Worm (Caenorhabditis elegans): ENCODE results near the gene C53B4.2.
A peak's percentile ranks its signal among the peaks of the same experiment; 100 is the strongest.

C53B4.2 gene

ce11 chrIV:8973249-8973958 is 7.4 kb downstream of the C53B4.2 start, which contains the start of gene C53B4.3 (continued):
- TF ChIP-seq Y79H2A.3 (GFP tag; conservative IDR thresholded peaks at IDR 0.05) (no peak; the same call in 1 of the 2 replicates), let-607 (tag; optimal IDR thresholded peaks at IDR 0.05) (peak in 1 of 2 experiments; percentile 55), C06A6.2 (GFP tag; conservative IDR thresholded peaks at IDR 0.05) (no peak), ceh-58 (GFP tag; IDR thresholded peaks at IDR 0.05) (no peak), nhr-27 (tag; optimal IDR thresholded peaks at IDR 0.05) (no peak), fkh-3 (tag; optimal IDR thresholded peaks at IDR 0.05) (no peak), F39B2.1 (GFP tag; IDR thresholded peaks at IDR 0.05) (no peak), Y53F4B.3 (GFP tag; IDR thresholded peaks at IDR 0.05) (no peak), T07F8.4 (tag; optimal IDR thresholded peaks at IDR 0.05) (no peak), repo-1 (tag; optimal IDR thresholded peaks at IDR 0.05) (no peak), dpl-1 (GFP tag; optimal IDR thresholded peaks at IDR 0.05) (no peak), F55B11.4 (tag; optimal IDR thresholded peaks at IDR 0.05; ENCODE audit: borderline replicate concordance, insufficient read depth) (no peak), snpc-1.1 (tag; optimal IDR thresholded peaks at IDR 0.05; ENCODE audit: insufficient read depth) (no peak), gei-17 (GFP tag; optimal IDR thresholded peaks at IDR 0.05) (no peak), K11D2.4 (GFP tag; IDR thresholded peaks at IDR 0.05) (peak; percentile 69), madf-3 (GFP tag; IDR thresholded peaks at IDR 0.05) (no peak), mxl-1 (tag; optimal IDR thresholded peaks at IDR 0.05) (no peak), sdz-38 (tag; optimal IDR thresholded peaks at IDR 0.05) (no peak), T26A5.8 (tag; optimal IDR thresholded peaks at IDR 0.05) (no peak), D2030.7 (GFP tag; IDR thresholded peaks at IDR 0.05) (peak; percentile 61), dpff-1 (tag; optimal IDR thresholded peaks at IDR 0.05) (no peak), unc-130 (GFP tag; optimal IDR thresholded peaks at IDR 0.05) (peak; percentile 49), F23B12.7 (tag; optimal IDR thresholded peaks at IDR 0.05; ENCODE audit: insufficient read depth) (peak; percentile 30), lsl-1 (GFP tag; optimal IDR thresholded peaks at IDR 0.05) (peak; percentile 38), pbrm-1 (GFP tag; IDR thresholded peaks at IDR 0.05) (no peak), snpc-1.3 (tag; optimal IDR thresholded peaks at IDR 0.05; ENCODE audit: insufficient read depth) (peak; percentile 31), ceh-40 (GFP tag; IDR thresholded peaks at IDR 0.05) (peak; percentile 46; the same call in 1 of the 2 replicates), F10E7.11 (tag; optimal IDR thresholded peaks at IDR 0.05) (no peak), nfya-2 (GFP tag; IDR thresholded peaks at IDR 0.05) (no peak), athp-1 (tag; optimal IDR thresholded peaks at IDR 0.05) (no peak), madf-6 (GFP tag; IDR thresholded peaks at IDR 0.05) (peak; percentile 67; the same call in 1 of the 2 replicates), ztf-26 (tag; optimal IDR thresholded peaks at IDR 0.05) (peak; percentile 16), bed-2 (GFP tag; IDR thresholded peaks at IDR 0.05) (peak; percentile 90), Y67H2A.10 (GFP tag; conservative IDR thresholded peaks at IDR 0.05) (no peak), bed-1 (GFP tag; IDR thresholded peaks at IDR 0.05) (no peak), hlh-26 (GFP tag; conservative IDR thresholded peaks at IDR 0.05) (no peak), ZK185.1 (tag; optimal IDR thresholded peaks at IDR 0.05; ENCODE audit: poor library complexity, severe bottlenecking) (peak; percentile 87), aptf-2 (GFP tag; conservative IDR thresholded peaks at IDR 0.05) (0 out of 2 replicates have a peak, but pooled peaks have one; percentile 39), ets-4 (GFP tag; optimal IDR thresholded peaks at IDR 0.05) (no peak), ztf-28 (GFP tag; IDR thresholded peaks at IDR 0.05) (0 out of 2 replicates have a peak, but pooled peaks have one; percentile 37), attf-5 (GFP tag; optimal IDR thresholded peaks at IDR 0.05) (no peak), dox-1 (GFP tag; IDR thresholded peaks at IDR 0.05) (peak; percentile 55; the same call in 1 of the 2 replicates), ztf-18 (tag; optimal IDR thresholded peaks at IDR 0.05) (no peak), ztf-22 (GFP tag; optimal IDR thresholded peaks at IDR 0.05) (no peak), F33H1.4 (GFP tag; IDR thresholded peaks at IDR 0.05) (no peak; the same call in 1 of the 2 replicates), nhr-120 (GFP tag; IDR thresholded peaks at IDR 0.05) (no peak), nfyb-1 (GFP tag; IDR thresholded peaks at IDR 0.05) (no peak)

All from whole organism, young adult.